Worm (Caenorhabditis elegans): Measurements from ENCODE around the gene srt-50.

DNA sequence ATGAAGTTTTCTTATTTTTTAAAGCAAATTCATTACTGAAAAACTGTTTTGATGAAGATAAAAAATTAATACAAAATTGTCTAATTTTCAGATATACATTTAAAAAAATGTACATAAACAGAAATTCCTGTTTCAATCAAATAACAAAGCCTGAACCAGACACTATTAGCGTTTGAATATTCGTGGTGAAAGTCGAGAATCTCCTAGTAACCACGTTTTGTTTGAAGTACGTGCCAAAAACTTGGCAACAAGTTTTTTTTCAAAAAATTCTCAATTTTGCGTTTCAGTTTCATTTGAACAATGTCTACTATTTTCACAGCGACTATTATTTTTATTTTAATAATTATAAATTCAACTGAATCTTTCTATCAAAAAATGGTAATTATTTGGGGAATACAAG is 48.4 kb downstream of the srt-50 start, which contains the start of gene M199.7:
- TF ChIP-seq F10E7.11 (tag; optimal IDR thresholded peaks at IDR 0.05): no peak
- no peak for TF ChIP-seq mel-28 (tag; optimal IDR thresholded peaks at IDR 0.05; ENCODE audit: borderline replicate concordance)
- TF ChIP-seq Y53G8AR.9 (GFP tag; conservative IDR thresholded peaks at IDR 0.05): no peak
- no peak for TF ChIP-seq akir-1 (GFP tag; optimal IDR thresholded peaks at IDR 0.05)
- no peak for TF ChIP-seq unc-62 (GFP tag; optimal IDR thresholded peaks at IDR 0.05)

All from whole organism, young adult.